Worm (Caenorhabditis elegans) whole organism, L1 larva: Measurements from ENCODE around the gene eel-1.

ENCODE experiments used
- C16A3.4 ChIP-seq: fragments of 150-350 bp; optimal IDR thresholded peaks from 2 replicates; lab custom pipeline; 2014; ENCODE audit warnings: missing biosample characterization, missing genetic modification characterization
- C34B4.2 ChIP-seq: sonication (generic microtip); optimal IDR thresholded peaks from 2 replicates; lab custom pipeline; 2017; ENCODE audit warnings: mild to moderate bottlenecking, missing genetic modification characterization, missing compliant biosample characterization
- aha-1 ChIP-seq: fragments of 150-350 bp; optimal IDR thresholded peaks from 2 replicates; lab custom pipeline; 2014; ENCODE audit warnings: missing biosample characterization, missing genetic modification characterization
- alr-1 ChIP-seq: fragments of 200-800 bp; sonication (Bioruptor generic); optimal IDR thresholded peaks from 2 replicates; lab custom pipeline; 2018; ENCODE audit warnings: borderline replicate concordance, mild to moderate bottlenecking, missing genetic modification characterization, missing compliant biosample characterization
- ceh-8 ChIP-seq: fragments of 200-800 bp; sonication (Bioruptor generic); optimal IDR thresholded peaks from 2 replicates; lab custom pipeline; 2018; ENCODE audit warnings: mild to moderate bottlenecking, missing genetic modification characterization, moderate library complexity, missing compliant biosample characterization
- ceh-82 ChIP-seq, 3 experiments: fragments of 150-350 bp in 1 of 3; sonication (generic microtip) in 2 of 3; optimal IDR thresholded peaks; 2 replicates each; lab custom pipeline; 2014 to 2017; ENCODE audit warnings: missing biosample characterization in 3 of 3, missing genetic modification characterization in 3 of 3
- ceh-90 ChIP-seq: sonication (generic microtip); optimal IDR thresholded peaks from 2 replicates; lab custom pipeline; 2016; ENCODE audit warnings: missing genetic modification characterization, missing compliant biosample characterization
- dpl-1 ChIP-seq, 3 experiments: fragments of 150-350 bp in 2 of 3; sonication (generic microtip) in 1 of 3; optimal IDR thresholded peaks; 2 replicates each; lab custom pipeline; 2014 to 2017; ENCODE audit warnings: missing biosample characterization in 3 of 3, missing genetic modification characterization in 3 of 3, missing genetic modification reagents in 3 of 3
- dsc-1 ChIP-seq: sonication (generic microtip); optimal IDR thresholded peaks from 2 replicates; lab custom pipeline; 2016; ENCODE audit warnings: mild to moderate bottlenecking, missing genetic modification characterization, missing compliant biosample characterization
- efl-1 ChIP-seq, 4 experiments: fragments of 150-350 bp; optimal IDR thresholded peaks in 3 of 4; peaks in 1 of 4; 1 replicate in 1 of 4; 2 replicates in 3 of 4; lab custom pipeline; 2014; ENCODE audit warnings: missing biosample characterization in 2 of 4, missing genetic modification characterization in 2 of 4, missing genetic modification reagents in 2 of 4
- efl-3 ChIP-seq: fragments of 200-800 bp; sonication (Bioruptor generic); optimal IDR thresholded peaks from 2 replicates; lab custom pipeline; 2018; ENCODE audit warnings: mild to moderate bottlenecking, missing genetic modification characterization, missing compliant biosample characterization
- egl-13 ChIP-seq: sonication (generic microtip); optimal IDR thresholded peaks from 2 replicates; lab custom pipeline; 2016; ENCODE audit warnings: missing genotype, missing genetic modification reagents, missing genetic modification characterization, missing compliant biosample characterization
- egl-27 ChIP-seq, 2 experiments: fragments of 150-350 bp in 1 of 2; sonication (generic microtip); optimal IDR thresholded peaks; 3 replicates each; lab custom pipeline; 2017 to 2018; ENCODE audit warnings: missing biosample characterization in 2 of 2, missing genetic modification characterization in 2 of 2, missing genetic modification reagents in 2 of 2
- elt-2 ChIP-seq: sonication (generic microtip); optimal IDR thresholded peaks from 2 replicates; lab custom pipeline; 2016; ENCODE audit warnings: missing genetic modification characterization, mild to moderate bottlenecking, inconsistent platforms, missing compliant biosample characterization, missing genetic modification reagents
- grh-1 ChIP-seq: fragments of 200-800 bp; sonication (Bioruptor generic); IDR thresholded peaks from 2 replicates; pipeline ENCODE4 v1.3.6; 2022; ENCODE audit warnings: missing genetic modification reagents, missing genetic modification characterization, missing compliant biosample characterization
- hlh-4 ChIP-seq: sonication (generic microtip); optimal IDR thresholded peaks from 2 replicates; lab custom pipeline; 2016; ENCODE audit warnings: mild to moderate bottlenecking, missing genetic modification characterization, missing compliant biosample characterization
- jun-1 ChIP-seq: fragments of 150-350 bp; optimal IDR thresholded peaks from 2 replicates; lab custom pipeline; 2014; ENCODE audit warnings: missing biosample characterization, missing genetic modification reagents, missing genetic modification characterization
- lin-14 ChIP-seq: fragments of 200-800 bp; sonication (Bioruptor generic); optimal IDR thresholded peaks from 2 replicates; lab custom pipeline; 2018; ENCODE audit warnings: mild to moderate bottlenecking, missing genetic modification characterization, moderate library complexity, missing compliant biosample characterization
- lin-15B ChIP-seq: fragments of 150-350 bp; sonication (generic microtip); optimal IDR thresholded peaks from 3 replicates; lab custom pipeline; 2014; ENCODE audit warnings: missing biosample characterization, missing genetic modification characterization
- lin-35 ChIP-seq, 2 experiments: fragments of 150-350 bp; optimal IDR thresholded peaks; 2 replicates each; lab custom pipeline; 2014; ENCODE audit warnings: missing biosample characterization in 2 of 2, missing genetic modification characterization in 2 of 2, missing genetic modification reagents in 2 of 2
- lir-3 ChIP-seq: sonication (generic microtip); optimal IDR thresholded peaks from 2 replicates; lab custom pipeline; 2016; ENCODE audit warnings: mild to moderate bottlenecking, missing genetic modification characterization, moderate library complexity, missing compliant biosample characterization; ENCODE audit not compliant: poor library complexity
- lsy-2 ChIP-seq, 2 experiments: fragments of 150-350 bp; optimal IDR thresholded peaks; 2 replicates each; lab custom pipeline; 2014; ENCODE audit warnings: missing biosample characterization in 2 of 2, missing genetic modification characterization in 2 of 2
- mdl-1 ChIP-seq, 2 experiments: fragments of 150-350 bp; optimal IDR thresholded peaks; 2 replicates each; lab custom pipeline; 2014 to 2017; ENCODE audit warnings: missing biosample characterization in 2 of 2, missing genetic modification characterization in 2 of 2, inconsistent platforms in 1 of 2
- mef-2 ChIP-seq: fragments of 150-350 bp; optimal IDR thresholded peaks from 2 replicates; lab custom pipeline; 2014; ENCODE audit warnings: missing biosample characterization, missing genetic modification characterization
- nhr-12 ChIP-seq: sonication (generic microtip); optimal IDR thresholded peaks from 2 replicates; lab custom pipeline; 2017; ENCODE audit warnings: missing biosample characterization, missing genetic modification characterization
- nhr-19 ChIP-seq: fragments of 200-800 bp; sonication (Bioruptor generic); conservative IDR thresholded peaks from 2 replicates; pipeline ENCODE4 v1.3.6; 2022; ENCODE audit warnings: missing genetic modification characterization, missing compliant biosample characterization
- nhr-20 ChIP-seq: sonication (generic microtip); optimal IDR thresholded peaks from 2 replicates; lab custom pipeline; 2016; ENCODE audit warnings: mild to moderate bottlenecking, missing genetic modification characterization, missing compliant biosample characterization
- nhr-71 ChIP-seq: sonication (generic microtip); optimal IDR thresholded peaks from 2 replicates; lab custom pipeline; 2016; ENCODE audit warnings: mild to moderate bottlenecking, missing genetic modification characterization, moderate library complexity, missing compliant biosample characterization
- nhr-76 ChIP-seq: sonication (generic microtip); optimal IDR thresholded peaks from 2 replicates; lab custom pipeline; 2017; ENCODE audit warnings: missing biosample characterization, missing genetic modification characterization
- nhr-84 ChIP-seq: sonication (generic microtip); optimal IDR thresholded peaks from 2 replicates; lab custom pipeline; 2017; ENCODE audit warnings: missing biosample characterization, missing genetic modification characterization
- pag-3 ChIP-seq: sonication (generic microtip); optimal IDR thresholded peaks from 2 replicates; lab custom pipeline; 2017; ENCODE audit warnings: missing genetic modification characterization, mild to moderate bottlenecking, missing compliant biosample characterization, antibody characterized with exemption, borderline replicate concordance; ENCODE audit not compliant: insufficient read depth
- pqm-1 ChIP-seq: sonication (generic microtip); optimal IDR thresholded peaks from 3 replicates; lab custom pipeline; 2017; ENCODE audit warnings: missing biosample characterization, missing genetic modification characterization
- rnt-1 ChIP-seq: sonication (generic microtip); optimal IDR thresholded peaks from 2 replicates; lab custom pipeline; 2016; ENCODE audit warnings: mild to moderate bottlenecking, missing genetic modification characterization, moderate library complexity, missing compliant biosample characterization
- skn-1 ChIP-seq: fragments of 150-350 bp; optimal IDR thresholded peaks from 2 replicates; lab custom pipeline; 2014; ENCODE audit warnings: missing biosample characterization, missing genetic modification characterization
- snpc-4 ChIP-seq: fragments of 150-350 bp; optimal IDR thresholded peaks from 2 replicates; lab custom pipeline; 2014; ENCODE audit warnings: missing biosample characterization, missing genetic modification characterization
- snu-23 ChIP-seq: sonication (generic microtip); optimal IDR thresholded peaks from 2 replicates; lab custom pipeline; 2016; ENCODE audit warnings: missing genetic modification characterization, missing compliant biosample characterization
- tlp-1 ChIP-seq: fragments of 150-350 bp; optimal IDR thresholded peaks from 2 replicates; lab custom pipeline; 2014; ENCODE audit warnings: missing biosample characterization, missing genetic modification characterization
- unc-130 ChIP-seq: fragments of 150-350 bp; optimal IDR thresholded peaks from 2 replicates; lab custom pipeline; 2017; ENCODE audit warnings: missing biosample characterization, missing genetic modification characterization, inconsistent platforms
- xbp-1 ChIP-seq: sonication (generic microtip); optimal IDR thresholded peaks from 2 replicates; lab custom pipeline; 2016; ENCODE audit warnings: missing genetic modification characterization, missing compliant biosample characterization
- ztf-11 ChIP-seq, 2 experiments: sonication (generic microtip); optimal IDR thresholded peaks; 2 replicates each; lab custom pipeline; 2016 to 2017; ENCODE audit warnings: missing genetic modification characterization in 2 of 2, missing biosample characterization in 1 of 2, missing compliant biosample characterization in 1 of 2

Gene eel-1

DNA sequence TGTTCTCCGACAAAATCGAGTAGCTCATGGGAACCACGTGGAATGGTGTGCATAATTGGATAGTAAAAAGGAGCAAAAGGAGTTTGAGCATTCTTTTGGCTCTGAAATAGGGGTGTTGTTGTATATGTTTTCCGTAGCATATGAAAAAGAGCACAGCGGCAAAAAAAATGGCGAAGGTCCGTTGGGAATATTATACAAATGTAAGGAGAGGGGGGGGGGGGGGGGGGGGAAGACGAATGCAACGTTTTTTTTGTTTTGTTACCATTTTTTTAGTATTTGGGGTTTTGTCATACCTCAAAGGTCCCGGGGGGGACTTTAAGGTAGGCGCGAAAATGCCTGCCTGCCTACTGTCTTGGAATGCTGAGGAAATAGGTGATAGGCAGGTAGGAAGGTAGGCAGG lies 21.1 kb downstream of the eel-1 start, which contains the start of gene ndnf-1:
TSS of gene ndnf-1 (minus strand) at position 101 of the 400 bp plus-strand sequence.
- TF ChIP-seq egl-27 (tag; optimal IDR thresholded peaks at IDR 0.05; lab: Kevin White, UChicago) (no peak), grh-1 (GFP tag; lab: Robert Waterston, UW) (no peak), lir-3 (no peak), lin-35 (GFP tag; optimal IDR thresholded peaks at IDR 0.05; lab: Kevin White, UChicago) (no peak), skn-1 (tag; lab: Kevin White, UChicago) (no peak), nhr-12 (tag; lab: Kevin White, UChicago) (no peak), jun-1 (tag; lab: Kevin White, UChicago) (no peak), ceh-8 (GFP tag; lab: Kevin White, UChicago) (no peak), aha-1 (tag; lab: Kevin White, UChicago) (no peak), pqm-1 (no peak), pag-3 (no peak), tlp-1 (no peak), C16A3.4 (tag; lab: Kevin White, UChicago) (no peak), snu-23 (GFP tag; lab: Kevin White, UChicago) (no peak), nhr-76 (tag; lab: Kevin White, UChicago) (no peak), lin-15B (tag; lab: Kevin White, UChicago) (no peak), snpc-4 (no peak), hlh-4 (tag; lab: Kevin White, UChicago) (no peak), ceh-90 (tag; lab: Kevin White, UChicago) (no peak), lin-14 (no peak)
- TF ChIP-seq, all 84 proteins: peak for 0

ce11 chrIV:3025874-3026609 lies 23.9 kb downstream of the eel-1 start:
- TF ChIP-seq snu-23 (GFP tag; lab: Kevin White, UChicago) (peak; percentile 29), efl-1 (optimal IDR thresholded peaks at IDR 0.05; lab: Kevin White, UChicago) (peak in 1 of 2 experiments; percentile 18), efl-1 (GFP tag; optimal IDR thresholded peaks at IDR 0.05 in 1 of 2; lab: Kevin White, UChicago) (peak in 1 of 2 experiments; percentile 45), nhr-84 (tag; lab: Kevin White, UChicago) (no peak), lin-14 (peak; percentile 45), lin-35 (GFP tag; optimal IDR thresholded peaks at IDR 0.05; lab: Kevin White, UChicago) (no peak), efl-3 (no peak), elt-2 (tag; lab: Kevin White, UChicago) (no peak), nhr-20 (tag; lab: Kevin White, UChicago) (peak; percentile 32), lsy-2 (tag; optimal IDR thresholded peaks at IDR 0.05; lab: Kevin White, UChicago) (peak; percentile 11 to 58), rnt-1 (peak; percentile 89), ceh-82 (tag; optimal IDR thresholded peaks at IDR 0.05; lab: Kevin White, UChicago) (no peak), dsc-1 (no peak), egl-13 (no peak), nhr-19 (GFP tag; lab: Robert Waterston, UW) (peak; percentile 64), ztf-11 (tag; optimal IDR thresholded peaks at IDR 0.05; lab: Kevin White, UChicago) (no peak), lin-15B (tag; lab: Kevin White, UChicago) (no peak), mdl-1 (tag; optimal IDR thresholded peaks at IDR 0.05; lab: Kevin White, UChicago) (peak in 1 of 2 experiments; percentile 44), nhr-71 (tag; lab: Kevin White, UChicago) (peak; percentile 84), unc-130 (peak; percentile 72), dpl-1 (GFP tag; optimal IDR thresholded peaks at IDR 0.05; lab: Kevin White, UChicago) (no peak), mef-2 (tag; lab: Kevin White, UChicago) (peak; percentile 97), C34B4.2 (no peak), xbp-1 (peak; percentile 6), alr-1 (no peak)
